Worm (Caenorhabditis elegans): ENCODE data around the gene R05D3.8.

Gene R05D3.8

DNA sequence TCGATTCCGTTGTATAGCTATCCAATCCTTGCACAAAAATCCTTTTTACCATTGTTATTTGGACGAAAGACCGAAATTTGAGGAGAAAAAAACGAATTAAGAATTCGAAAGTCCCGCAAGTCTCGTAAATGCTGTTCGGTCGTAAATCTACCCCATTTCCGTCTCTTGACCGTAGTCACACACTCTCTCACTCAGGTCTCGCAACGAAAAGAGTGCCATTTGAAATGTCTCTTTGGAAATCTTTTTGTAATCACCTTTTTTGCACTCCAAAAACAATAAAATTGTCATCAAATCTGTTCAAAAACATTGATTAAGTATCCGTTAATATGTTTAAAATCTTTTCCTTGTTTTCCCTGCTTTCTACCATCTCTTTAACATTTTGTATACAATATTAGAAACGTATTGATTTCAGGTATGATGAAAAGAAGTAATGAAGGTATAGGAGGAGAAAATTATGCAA, at the start of gene R05D3.8, which contains the start of gene rfp-1:
R05D3.8 (minus strand) TSS at position 115 of the 460 bp plus-strand sequence.
rfp-1 (plus strand) TSS at position 410 of the 460 bp plus-strand sequence.
- peak; percentile 49 for TF ChIP-seq ceh-31 (tag; optimal IDR thresholded peaks at IDR 0.05)
- TF ChIP-seq pax-1 (tag; optimal IDR thresholded peaks at IDR 0.05) = peak; percentile 47
- peak; percentile 35 for TF ChIP-seq ceh-18 (tag; optimal IDR thresholded peaks at IDR 0.05)
- peak; percentile 40 for TF ChIP-seq hlh-30 (tag; optimal IDR thresholded peaks at IDR 0.05; ENCODE audit: insufficient read depth)
- TF ChIP-seq sox-2 (GFP tag; IDR thresholded peaks at IDR 0.05) = no peak
- TF ChIP-seq hlh-6 (tag; optimal IDR thresholded peaks at IDR 0.05) = no peak
- TF ChIP-seq K09A11.1 (tag; optimal IDR thresholded peaks at IDR 0.05; ENCODE audit: insufficient read depth) = peak; percentile 13
- peak; percentile 53 for TF ChIP-seq unc-42 (tag; optimal IDR thresholded peaks at IDR 0.05)
- TF ChIP-seq dmd-4 (tag; optimal IDR thresholded peaks at IDR 0.05; ENCODE audit: borderline replicate concordance) = no peak
- peak; percentile 71 for TF ChIP-seq nfya-1 (tag; optimal IDR thresholded peaks at IDR 0.05)
- peak; percentile 52 for TF ChIP-seq unc-55 (GFP tag; optimal IDR thresholded peaks at IDR 0.05)
- TF ChIP-seq dve-1 (tag; optimal IDR thresholded peaks at IDR 0.05) = peak; percentile 44
- peak; percentile 15 for TF ChIP-seq ceh-30 (tag; optimal IDR thresholded peaks at IDR 0.05)
- TF ChIP-seq pros-1 (tag; optimal IDR thresholded peaks at IDR 0.05) = no peak
- TF ChIP-seq rnt-1 (tag; optimal IDR thresholded peaks at IDR 0.05) = peak; percentile 46
- TF ChIP-seq ceh-34 (tag; optimal IDR thresholded peaks at IDR 0.05) = no peak

DNA sequence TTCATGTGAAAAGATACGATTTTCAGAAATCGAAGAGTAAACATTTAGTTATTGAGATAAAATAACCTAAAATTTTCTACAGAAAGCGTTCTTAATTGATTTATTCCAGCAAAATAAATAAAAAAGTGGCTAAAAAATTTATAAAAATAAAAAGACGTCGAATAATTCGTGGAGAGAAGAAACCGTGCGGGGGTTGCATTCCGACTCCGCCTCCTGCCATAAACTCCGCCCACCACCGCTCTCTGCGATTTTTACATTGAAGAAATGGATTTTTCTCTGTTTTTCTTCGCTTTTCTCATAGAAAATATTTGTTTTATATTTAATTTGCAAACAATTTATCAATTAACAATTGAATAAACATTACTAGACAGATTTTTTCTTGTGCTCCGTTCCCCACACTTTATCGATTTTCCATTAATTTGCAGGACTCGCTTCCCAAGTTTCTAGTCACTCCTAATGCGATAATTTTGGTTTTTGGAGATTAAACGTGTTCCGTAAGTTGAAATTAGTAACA, 47.4 kb upstream of the R05D3.8 start, which contains the start of the genes ubxn-4 and cyy-1:
ubxn-4 (minus strand) TSS at position 114 of the 514 bp plus-strand sequence.
cyy-1 (plus strand) TSS at position 426 of the 514 bp plus-strand sequence.
- TF ChIP-seq elt-2 (tag; optimal IDR thresholded peaks at IDR 0.05) (peak; percentile 26), ceh-48 (tag; optimal IDR thresholded peaks at IDR 0.05) (no peak), T23F11.4 (GFP tag; optimal IDR thresholded peaks at IDR 0.05) (no peak), nfya-1 (tag; optimal IDR thresholded peaks at IDR 0.05) (peak; percentile 31), ceh-31 (tag; optimal IDR thresholded peaks at IDR 0.05) (peak; percentile 3), F13H6.1 (tag; optimal IDR thresholded peaks at IDR 0.05) (no peak), ceh-24 (tag; optimal IDR thresholded peaks at IDR 0.05) (no peak), pros-1 (tag; optimal IDR thresholded peaks at IDR 0.05) (no peak), dve-1 (tag; optimal IDR thresholded peaks at IDR 0.05) (no peak), ceh-2 (tag; optimal IDR thresholded peaks at IDR 0.05) (no peak)

DNA sequence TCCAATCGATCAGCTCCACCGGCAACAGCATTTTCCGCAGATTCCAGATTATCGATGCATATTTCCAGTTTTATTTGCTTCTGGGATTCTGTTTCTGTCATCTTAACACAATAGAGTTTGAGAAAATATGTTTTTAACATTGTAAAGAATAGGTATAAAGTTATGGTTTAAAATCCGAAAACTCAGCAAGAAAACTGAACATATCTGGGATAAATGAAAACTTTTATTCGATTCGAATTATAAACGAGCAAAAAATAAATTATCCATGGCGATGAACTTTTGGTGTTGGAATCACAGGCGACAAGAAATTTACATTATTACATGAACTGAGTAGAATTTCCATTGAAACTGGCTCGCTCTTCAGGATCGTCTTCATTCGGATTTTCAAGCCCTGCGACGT, 45.4 kb upstream of the R05D3.8 start, which contains the start of gene cutc-1:
cutc-1 (minus strand) TSS at position 101 of the 400 bp plus-strand sequence.
- no peak for TF ChIP-seq ceh-19 (GFP tag; optimal IDR thresholded peaks at IDR 0.05)
- no peak for TF ChIP-seq hlh-15 (tag; optimal IDR thresholded peaks at IDR 0.05)
- no peak for TF ChIP-seq pha-4 (tag; optimal IDR thresholded peaks at IDR 0.05)
- TF ChIP-seq K09A11.1 (tag; optimal IDR thresholded peaks at IDR 0.05; ENCODE audit: insufficient read depth) = no peak

DNA sequence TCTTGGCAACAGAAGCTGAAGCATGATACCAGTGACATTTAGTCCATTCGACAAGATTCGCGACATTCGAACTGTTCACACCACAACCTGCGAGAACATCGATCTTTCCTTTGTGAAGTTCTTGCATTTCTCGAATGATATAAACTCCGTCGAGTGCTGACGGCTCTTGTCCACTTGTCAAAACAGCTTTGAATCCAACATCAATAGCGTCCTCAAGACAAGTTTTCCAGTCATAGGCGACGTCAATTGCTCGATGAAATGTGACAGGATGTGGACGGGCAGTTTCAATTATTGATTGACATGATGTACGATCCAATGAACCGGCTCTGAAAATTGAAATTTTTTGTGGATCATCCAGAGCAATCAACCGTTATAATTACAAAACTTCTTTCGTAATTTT, 44.5 kb upstream of the R05D3.8 start:
- TF ChIP-seq nhr-11 (tag; optimal IDR thresholded peaks at IDR 0.05) (no peak), hlh-6 (tag; optimal IDR thresholded peaks at IDR 0.05) (no peak), mec-3 (tag; optimal IDR thresholded peaks at IDR 0.05; ENCODE audit: borderline replicate concordance) (no peak), gmeb-2 (tag; optimal IDR thresholded peaks at IDR 0.05) (no peak), rnt-1 (tag; optimal IDR thresholded peaks at IDR 0.05) (no peak), pros-1 (tag; optimal IDR thresholded peaks at IDR 0.05) (no peak), Y22D7AL.16 (tag; optimal IDR thresholded peaks at IDR 0.05) (no peak), sox-4 (tag; optimal IDR thresholded peaks at IDR 0.05) (no peak), pag-3 (tag; optimal IDR thresholded peaks at IDR 0.05; ENCODE audit: borderline replicate concordance) (no peak), nfya-1 (tag; optimal IDR thresholded peaks at IDR 0.05) (no peak), ets-4 (tag; optimal IDR thresholded peaks at IDR 0.05) (no peak), ceh-22 (tag; optimal IDR thresholded peaks at IDR 0.05) (no peak)

DNA sequence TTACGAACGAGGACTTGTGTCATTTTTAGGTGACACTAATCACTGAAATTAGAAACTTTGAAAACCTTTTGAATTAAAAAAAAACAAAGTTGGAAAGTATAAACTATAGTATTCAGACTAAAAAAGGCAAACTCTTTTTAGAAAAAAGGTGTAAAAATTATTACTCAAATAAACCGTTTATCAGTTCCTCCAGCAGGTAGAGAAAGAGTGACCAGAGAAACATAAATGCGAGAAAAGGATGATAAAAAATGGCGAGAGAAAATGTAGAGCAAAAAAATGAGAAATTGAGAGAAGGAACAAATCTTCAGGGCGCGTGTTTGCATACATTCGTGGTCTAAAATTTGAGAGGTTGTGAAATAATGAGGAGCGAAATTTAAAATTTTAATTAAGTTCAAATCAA, 43.8 kb upstream of the R05D3.8 start, which contains the start of gene lap-1:
lap-1 (minus strand) TSS at position 42 of the 400 bp plus-strand sequence.
- no peak for TF ChIP-seq ztf-16 (tag; optimal IDR thresholded peaks at IDR 0.05)
- no peak for TF ChIP-seq eyg-1 (tag; optimal IDR thresholded peaks at IDR 0.05)
- no peak for TF ChIP-seq C38D4.7 (GFP tag; optimal IDR thresholded peaks at IDR 0.05)
- no peak for TF ChIP-seq odd-2 (tag; optimal IDR thresholded peaks at IDR 0.05)
- TF ChIP-seq ceh-45 (GFP tag; IDR thresholded peaks at IDR 0.05) = no peak
- no peak for TF ChIP-seq tbx-2 (tag; optimal IDR thresholded peaks at IDR 0.05)
- TF ChIP-seq pqm-1 (tag; optimal IDR thresholded peaks at IDR 0.05) = no peak
- TF ChIP-seq nhr-11 (tag; optimal IDR thresholded peaks at IDR 0.05) = no peak
- no peak for TF ChIP-seq fkh-10 (GFP tag; optimal IDR thresholded peaks at IDR 0.05)
- TF ChIP-seq ama-1 (optimal IDR thresholded peaks at IDR 0.05) = no peak
- no peak for TF ChIP-seq madf-2 (tag; optimal IDR thresholded peaks at IDR 0.05)
- no peak for TF ChIP-seq ahr-1 (tag; optimal IDR thresholded peaks at IDR 0.05)
- no peak for TF ChIP-seq ceh-31 (tag; optimal IDR thresholded peaks at IDR 0.05)
- no peak for TF ChIP-seq mec-3 (tag; optimal IDR thresholded peaks at IDR 0.05; ENCODE audit: borderline replicate concordance)
- TF ChIP-seq ceh-24 (tag; optimal IDR thresholded peaks at IDR 0.05) = no peak
- TF ChIP-seq unc-55 (GFP tag; optimal IDR thresholded peaks at IDR 0.05) = no peak
- TF ChIP-seq hlh-15 (tag; optimal IDR thresholded peaks at IDR 0.05) = no peak
